Fruit fly (Drosophila melanogaster): ENCODE data around the gene CG6696.
A peak's percentile ranks its signal among the peaks of the same experiment; 100 is the strongest.

CG6696 gene

dm6 chrX:18646855-18647699 is 14.9 kb downstream of the CG6696 start, which contains the start of gene Rip11 (continued):
- no peak for TF ChIP-seq chinmo (GFP tag; IDR thresholded peaks at IDR 0.05; ENCODE audit: partially characterized antibody)
- peak; percentile 77 for TF ChIP-seq CG32772 (GFP tag; IDR thresholded peaks at IDR 0.05)
- TF ChIP-seq nerfin-2 (GFP tag; IDR thresholded peaks at IDR 0.05; ENCODE audit: partially characterized antibody) = no peak
- TF ChIP-seq maf-S (GFP tag; optimal IDR thresholded peaks at IDR 0.05) = peak; percentile 16
- no peak for TF ChIP-seq ATbp (GFP tag; optimal IDR thresholded peaks at IDR 0.05)
- no peak for TF ChIP-seq CG17912 (GFP tag; optimal IDR thresholded peaks at IDR 0.05)
- TF ChIP-seq CG3995 (GFP tag; optimal IDR thresholded peaks at IDR 0.05) = no peak
- no peak for TF ChIP-seq Sox102F (GFP tag; optimal IDR thresholded peaks at IDR 0.05)
- no peak; the same call in 1 of the 2 replicates for TF ChIP-seq CG3847 (GFP tag; IDR thresholded peaks at IDR 0.05)
- peak in 1 of 2 experiments; percentile 35 for TF ChIP-seq Trl (optimal IDR thresholded peaks at IDR 0.05)
- peak; percentile 7 for TF ChIP-seq Trl (GFP tag; optimal IDR thresholded peaks at IDR 0.05)
- peak; percentile 36 for TF ChIP-seq pzg (GFP tag; optimal IDR thresholded peaks at IDR 0.05)
- no peak for TF ChIP-seq CG11247 (GFP tag; IDR thresholded peaks at IDR 0.05)
- 0 out of 2 replicates have a peak, but pooled peaks have one; percentile 21 for TF ChIP-seq CG8765 (GFP tag; IDR thresholded peaks at IDR 0.05)
- TF ChIP-seq gfzf (GFP tag; optimal IDR thresholded peaks at IDR 0.05) = peak; percentile 66
- TF ChIP-seq CG13894 (tag; optimal IDR thresholded peaks at IDR 0.05) = no peak
- no peak for TF ChIP-seq CG7271 (tag; optimal IDR thresholded peaks at IDR 0.05)
- TF ChIP-seq CG6854 (GFP tag; optimal IDR thresholded peaks at IDR 0.05) = no peak
- 0 out of 2 replicates have a peak, but pooled peaks have one; percentile 16 for TF ChIP-seq sna (GFP tag; IDR thresholded peaks at IDR 0.05; ENCODE audit: partially characterized antibody)
- TF ChIP-seq kay (GFP tag; optimal IDR thresholded peaks at IDR 0.05) = no peak
- peak; percentile 0 for TF ChIP-seq CG8944 (GFP tag; optimal IDR thresholded peaks at IDR 0.05)
- TF ChIP-seq twi (tag; optimal IDR thresholded peaks at IDR 0.05) = no peak
- no peak for TF ChIP-seq wdn (GFP tag; IDR thresholded peaks at IDR 0.05)
- TF ChIP-seq CG31365 (tag; optimal IDR thresholded peaks at IDR 0.05) = no peak
- no peak for TF ChIP-seq CG17328 (GFP tag; IDR thresholded peaks at IDR 0.05)
- peak; percentile 41 for TF ChIP-seq jumu (GFP tag; optimal IDR thresholded peaks at IDR 0.05)
- peak; percentile 9 for TF ChIP-seq CG3281 (GFP tag; optimal IDR thresholded peaks at IDR 0.05)
- no peak for TF ChIP-seq Doc3 (GFP tag; IDR thresholded peaks at IDR 0.05; ENCODE audit: partially characterized antibody)
- no peak for TF ChIP-seq fd102C (GFP tag; optimal IDR thresholded peaks at IDR 0.05)
- no peak for TF ChIP-seq Hr78 (GFP tag; optimal IDR thresholded peaks at IDR 0.05)
- no peak for TF ChIP-seq CG10147 (GFP tag; optimal IDR thresholded peaks at IDR 0.05)
- no peak for TF ChIP-seq CG17568 (GFP tag; optimal IDR thresholded peaks at IDR 0.05)
- no peak for TF ChIP-seq Sox100B (GFP tag; optimal IDR thresholded peaks at IDR 0.05)
- TF ChIP-seq CG10979 (tag; optimal IDR thresholded peaks at IDR 0.05) = no peak
- no peak for TF ChIP-seq CG14965 (GFP tag; optimal IDR thresholded peaks at IDR 0.05; ENCODE audit: borderline replicate concordance)
- no peak for TF ChIP-seq nmo (GFP tag; optimal IDR thresholded peaks at IDR 0.05)
- TF ChIP-seq Max (GFP tag; optimal IDR thresholded peaks at IDR 0.05) = no peak
- peak; percentile 3 for TF ChIP-seq NfI (GFP tag; optimal IDR thresholded peaks at IDR 0.05)
- TF ChIP-seq CG12659 (GFP tag; optimal IDR thresholded peaks at IDR 0.05) = peak; percentile 17
- peak; percentile 12; the same call in 1 of the 2 replicates for TF ChIP-seq ttk (GFP tag; IDR thresholded peaks at IDR 0.05)
- TF ChIP-seq CG34376 (GFP tag; optimal IDR thresholded peaks at IDR 0.05) = peak; percentile 16
- TF ChIP-seq CG13287 (GFP tag; IDR thresholded peaks at IDR 0.05; ENCODE audit: partially characterized antibody) = no peak; the same call in 1 of the 2 replicates
- TF ChIP-seq dysf (GFP tag; IDR thresholded peaks at IDR 0.05) = no peak
- peak; percentile 70 for TF ChIP-seq CG17186 (GFP tag; optimal IDR thresholded peaks at IDR 0.05)
- no peak for TF ChIP-seq nerfin-1 (tag; optimal IDR thresholded peaks at IDR 0.05)
- TF ChIP-seq odd (GFP tag; optimal IDR thresholded peaks at IDR 0.05) = peak; percentile 4
- no peak for TF ChIP-seq caup (GFP tag; optimal IDR thresholded peaks at IDR 0.05; ENCODE audit: severe bottlenecking)

Data from whole organism, embryonic.